Fruit fly (Drosophila melanogaster) whole organism, embryonic: Measurements from ENCODE around the gene sbr.

ENCODE experiments used
- B-H2 ChIP-seq: fragments of 200-800 bp; sonication (Bioruptor generic); optimal IDR thresholded peaks from 2 replicates; lab custom pipeline; 2018; ENCODE audit warnings: missing biosample characterization, mild to moderate bottlenecking, missing genetic modification characterization
- Bgb ChIP-seq: fragments of 200-800 bp; sonication (Bioruptor generic); IDR thresholded peaks from 2 replicates; pipeline ENCODE4 v1.3.6; 2022; ENCODE audit warnings: missing biosample characterization, missing genetic modification characterization; ENCODE audit not compliant: partially characterized antibody
- BtbVII ChIP-seq: fragments of 200-800 bp; sonication (Bioruptor generic); optimal IDR thresholded peaks from 3 replicates; lab custom pipeline; 2017; ENCODE audit warnings: missing biosample characterization, mild to moderate bottlenecking, missing genetic modification characterization
- CG10209 ChIP-seq: fragments of 200-800 bp; sonication (Bioruptor generic); optimal IDR thresholded peaks from 3 replicates; lab custom pipeline; 2017; ENCODE audit warnings: missing biosample characterization, mild to moderate bottlenecking, missing genetic modification characterization, missing genetic modification reagents
- CG10274 ChIP-seq: fragments of 200-800 bp; sonication (Bioruptor generic); optimal IDR thresholded peaks from 3 replicates; lab custom pipeline; 2017; ENCODE audit warnings: missing biosample characterization, mild to moderate bottlenecking, missing genetic modification characterization
- CG10543 ChIP-seq: fragments of 200-800 bp; sonication (Bioruptor generic); optimal IDR thresholded peaks from 3 replicates; lab custom pipeline; 2017; ENCODE audit warnings: missing biosample characterization, mild to moderate bottlenecking, missing genetic modification characterization, moderate library complexity
- CG10959 ChIP-seq: fragments of 200-800 bp; sonication (Bioruptor generic); IDR thresholded peaks from 2 replicates; pipeline ENCODE4 v1.3.6; 2022; ENCODE audit warnings: missing biosample characterization, missing genetic modification characterization
- CG10979 ChIP-seq: fragments of 200-800 bp; sonication (Bioruptor generic); optimal IDR thresholded peaks from 2 replicates; lab custom pipeline; 2018; ENCODE audit warnings: missing biosample characterization, mild to moderate bottlenecking, missing genetic modification characterization, moderate library complexity
- CG12236 ChIP-seq: fragments of 200-800 bp; sonication (Bioruptor generic); optimal IDR thresholded peaks from 2 replicates; lab custom pipeline; 2016; ENCODE audit warnings: missing biosample characterization, missing genetic modification characterization
- CG14441 ChIP-seq: fragments of 200-800 bp; sonication (Bioruptor generic); IDR thresholded peaks from 2 replicates; pipeline ENCODE4 v1.3.6; 2022; ENCODE audit warnings: missing biosample characterization, missing genetic modification characterization
- CG14710 ChIP-seq: fragments of 200-800 bp; sonication (Bioruptor generic); optimal IDR thresholded peaks from 3 replicates; lab custom pipeline; 2019; ENCODE audit warnings: missing biosample characterization, mild to moderate bottlenecking, missing genetic modification characterization, moderate library complexity
- CG17359 ChIP-seq: fragments of 200-800 bp; sonication (Bioruptor generic); optimal IDR thresholded peaks from 3 replicates; lab custom pipeline; 2018; ENCODE audit warnings: missing biosample characterization, mild to moderate bottlenecking, missing genetic modification characterization, moderate library complexity
- CG4282 ChIP-seq: fragments of 200-800 bp; sonication (Bioruptor generic); optimal IDR thresholded peaks from 2 replicates; lab custom pipeline; 2016; ENCODE audit warnings: missing biosample characterization, missing genetic modification characterization
- CG6175 ChIP-seq: fragments of 200-800 bp; sonication (Bioruptor generic); IDR thresholded peaks from 3 replicates; pipeline ENCODE4 v1.3.6; 2022; ENCODE audit warnings: missing biosample characterization, missing genetic modification characterization
- CG7839 ChIP-seq: fragments of 200-800 bp; sonication (Bioruptor generic); optimal IDR thresholded peaks from 3 replicates; lab custom pipeline; 2018; ENCODE audit warnings: missing biosample characterization, mild to moderate bottlenecking, missing genetic modification characterization, moderate library complexity
- CG7928 ChIP-seq: fragments of 200-800 bp; sonication (Bioruptor generic); optimal IDR thresholded peaks from 2 replicates; lab custom pipeline; 2017; ENCODE audit warnings: missing biosample characterization, mild to moderate bottlenecking, missing genetic modification characterization
- HLH3B ChIP-seq: fragments of 200-800 bp; sonication (Bioruptor generic); IDR thresholded peaks from 2 replicates; pipeline ENCODE4 v1.3.6; 2022; ENCODE audit warnings: missing biosample characterization, missing genetic modification characterization
- Hey ChIP-seq: fragments of 200-800 bp; sonication (Bioruptor generic); optimal IDR thresholded peaks from 3 replicates; lab custom pipeline; 2018; ENCODE audit warnings: missing biosample characterization, mild to moderate bottlenecking, missing genetic modification characterization
- MESR4 ChIP-seq: fragments of 200-800 bp; sonication (Bioruptor generic); optimal IDR thresholded peaks from 2 replicates; lab custom pipeline; 2018; ENCODE audit warnings: missing biosample characterization, mild to moderate bottlenecking, missing genetic modification characterization, moderate library complexity
- NK7.1 ChIP-seq: fragments of 200-800 bp; sonication (Bioruptor generic); optimal IDR thresholded peaks from 3 replicates; lab custom pipeline; 2016; ENCODE audit warnings: missing biosample characterization, missing genetic modification characterization
- Neu2 ChIP-seq: fragments of 200-800 bp; sonication (Bioruptor generic); optimal IDR thresholded peaks from 3 replicates; lab custom pipeline; 2016; ENCODE audit warnings: missing biosample characterization, missing genetic modification characterization, borderline replicate concordance
- Nf-YC ChIP-seq: fragments of 200-800 bp; optimal IDR thresholded peaks from 3 replicates; lab custom pipeline; 2019; ENCODE audit warnings: missing biosample characterization, mild to moderate bottlenecking, missing genetic modification characterization, moderate library complexity
- Oli ChIP-seq: fragments of 200-800 bp; sonication (Bioruptor generic); optimal IDR thresholded peaks from 2 replicates; lab custom pipeline; 2018; ENCODE audit warnings: missing biosample characterization, mild to moderate bottlenecking, missing genetic modification characterization, moderate library complexity
- Scr ChIP-seq: fragments of 200-800 bp; sonication (Bioruptor generic); IDR thresholded peaks from 2 replicates; pipeline ENCODE4 v1.3.6; 2022; ENCODE audit warnings: missing biosample characterization, missing genetic modification characterization; ENCODE audit not compliant: partially characterized antibody
- Sox100B ChIP-seq: fragments of 200-800 bp; sonication (Bioruptor generic); optimal IDR thresholded peaks from 3 replicates; lab custom pipeline; 2018; ENCODE audit warnings: missing biosample characterization, mild to moderate bottlenecking, missing genetic modification characterization
- Tbp ChIP-seq: fragments of >200 bp; optimal IDR thresholded peaks from 2 replicates; lab custom pipeline; 2018; ENCODE audit warnings: missing biosample characterization, missing genetic modification characterization
- ab ChIP-seq: fragments of 200-800 bp; sonication (Bioruptor generic); optimal IDR thresholded peaks from 2 replicates; lab custom pipeline; 2016; ENCODE audit warnings: missing biosample characterization, missing genetic modification characterization
- ara ChIP-seq: fragments of 200-800 bp; sonication (Bioruptor generic); IDR thresholded peaks from 2 replicates; pipeline ENCODE4 v1.3.6; 2022; ENCODE audit warnings: missing biosample characterization, missing genetic modification characterization
- ash1 ChIP-seq: fragments of 200-800 bp; sonication (Bioruptor generic); optimal IDR thresholded peaks from 2 replicates; lab custom pipeline; 2018; ENCODE audit warnings: missing biosample characterization, mild to moderate bottlenecking, missing genetic modification characterization
- bbx ChIP-seq: fragments of 200-800 bp; sonication (Bioruptor generic); IDR thresholded peaks from 2 replicates; pipeline ENCODE4 v1.3.6; 2022; ENCODE audit warnings: missing biosample characterization, missing genetic modification characterization; ENCODE audit not compliant: partially characterized antibody
- ci ChIP-seq: fragments of 200-800 bp; sonication (Bioruptor generic); IDR thresholded peaks from 3 replicates; pipeline ENCODE4 v1.3.6; 2022; ENCODE audit warnings: missing biosample characterization, missing genetic modification characterization
- fd96Cb ChIP-seq: fragments of 200-800 bp; sonication (Bioruptor generic); optimal IDR thresholded peaks from 2 replicates; lab custom pipeline; 2018; ENCODE audit warnings: missing biosample characterization, mild to moderate bottlenecking, missing genetic modification characterization, moderate library complexity
- gcm2 ChIP-seq: fragments of 200-800 bp; sonication (Bioruptor generic); optimal IDR thresholded peaks from 2 replicates; lab custom pipeline; 2016; ENCODE audit warnings: missing biosample characterization, missing genetic modification characterization
- gro ChIP-seq: fragments of 200-800 bp; sonication (Bioruptor generic); optimal IDR thresholded peaks from 2 replicates; lab custom pipeline; 2016; ENCODE audit warnings: missing biosample characterization, missing genetic modification characterization
- ham ChIP-seq: fragments of 200-800 bp; sonication (Bioruptor generic); IDR thresholded peaks from 2 replicates; pipeline ENCODE4 v1.3.6; 2022; ENCODE audit warnings: missing biosample characterization, missing genetic modification characterization
- kah ChIP-seq: fragments of 200-800 bp; sonication (Bioruptor generic); optimal IDR thresholded peaks from 2 replicates; lab custom pipeline; 2018; ENCODE audit warnings: missing biosample characterization, mild to moderate bottlenecking, missing genetic modification characterization
- lilli ChIP-seq: fragments of 200-800 bp; sonication (Bioruptor generic); optimal IDR thresholded peaks from 3 replicates; lab custom pipeline; 2016; ENCODE audit warnings: missing biosample characterization, missing genetic modification characterization
- lov ChIP-seq, 2 experiments: fragments of 200-800 bp in 1 of 2; fragments of >200 bp in 1 of 2; sonication (Bioruptor generic) in 1 of 2; IDR thresholded peaks in 1 of 2; optimal IDR thresholded peaks in 1 of 2; 2 replicates in 1 of 2; 3 replicates in 1 of 2; pipeline versions ENCODE4 v1.3.6 to Lab custom; 2017 to 2022; ENCODE audit warnings: missing biosample characterization in 1 of 2, missing genetic modification characterization in 1 of 2
- mirr ChIP-seq: fragments of 200-800 bp; sonication (Bioruptor generic); optimal IDR thresholded peaks from 3 replicates; lab custom pipeline; 2018; ENCODE audit warnings: missing biosample characterization, mild to moderate bottlenecking, missing genetic modification characterization
- odd ChIP-seq: fragments of 200-800 bp; sonication (Bioruptor generic); optimal IDR thresholded peaks from 2 replicates; lab custom pipeline; 2017; ENCODE audit warnings: missing biosample characterization, mild to moderate bottlenecking, missing genetic modification characterization
- rib ChIP-seq: fragments of 200-800 bp; sonication (Bioruptor generic); IDR thresholded peaks from 2 replicates; pipeline ENCODE4 v1.3.6; 2022; ENCODE audit warnings: missing biosample characterization, missing genetic modification characterization
- salm ChIP-seq: fragments of 200-800 bp; sonication (Bioruptor generic); optimal IDR thresholded peaks from 2 replicates; lab custom pipeline; 2018; ENCODE audit warnings: missing biosample characterization, mild to moderate bottlenecking, missing genetic modification characterization
- sd ChIP-seq: fragments of 200-800 bp; sonication (Bioruptor generic); optimal IDR thresholded peaks from 3 replicates; lab custom pipeline; 2018; ENCODE audit warnings: missing biosample characterization, mild to moderate bottlenecking, missing genetic modification characterization, moderate library complexity
- slou ChIP-seq: fragments of 200-800 bp; sonication (Bioruptor generic); optimal IDR thresholded peaks from 3 replicates; lab custom pipeline; 2016; ENCODE audit warnings: missing biosample characterization, missing genetic modification characterization
- sna ChIP-seq: fragments of 200-800 bp; sonication (Bioruptor generic); IDR thresholded peaks from 2 replicates; pipeline ENCODE4 v1.3.6; 2022; ENCODE audit warnings: missing biosample characterization, missing genetic modification characterization; ENCODE audit not compliant: partially characterized antibody
- trh ChIP-seq: fragments of 200-800 bp; sonication (Bioruptor generic); optimal IDR thresholded peaks from 2 replicates; lab custom pipeline; 2016; ENCODE audit warnings: missing biosample characterization, missing genetic modification characterization
- tx ChIP-seq: fragments of 200-800 bp; sonication (Bioruptor generic); optimal IDR thresholded peaks from 2 replicates; lab custom pipeline; 2016; ENCODE audit warnings: missing biosample characterization, missing genetic modification characterization
- vfl ChIP-seq: fragments of 200-800 bp; sonication (Bioruptor generic); optimal IDR thresholded peaks from 2 replicates; lab custom pipeline; 2016; ENCODE audit warnings: missing biosample characterization, missing genetic modification characterization
- vvl ChIP-seq: fragments of 200-800 bp; sonication (Bioruptor generic); IDR thresholded peaks from 2 replicates; pipeline ENCODE4 v1.3.6; 2022; ENCODE audit warnings: missing biosample characterization, missing genetic modification characterization

The sbr gene

DNA sequence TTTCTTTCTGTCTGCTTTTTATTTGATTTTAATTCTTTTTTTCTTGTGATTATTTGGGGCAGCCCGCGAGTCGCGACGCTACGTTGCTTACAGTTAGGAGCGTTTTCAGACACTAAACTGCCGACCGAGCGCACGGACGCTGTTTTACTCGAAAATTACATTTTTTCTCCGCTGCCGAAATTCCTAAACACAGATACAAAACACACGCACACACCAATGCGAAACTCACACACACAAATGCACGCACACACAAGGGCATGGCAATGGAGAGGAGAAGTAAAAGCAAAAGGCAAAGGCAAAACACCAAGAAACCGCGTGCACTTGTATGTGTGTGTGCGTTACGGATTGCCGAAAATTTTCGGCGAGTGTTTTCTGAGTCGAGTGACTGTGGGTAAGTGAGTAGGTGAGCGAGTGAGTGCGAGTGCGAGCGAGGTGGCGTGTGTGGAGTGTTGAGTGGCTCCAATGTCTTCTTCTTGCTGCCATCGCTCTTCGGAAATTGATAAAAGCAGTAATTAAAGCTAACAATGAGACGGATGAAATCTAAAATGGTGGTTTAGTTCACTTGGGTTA lies 31.3 kb downstream of the sbr start (continued):
- TF ChIP-seq MESR4 (GFP tag; lab: Kevin White, UChicago) (no peak), lov (optimal IDR thresholded peaks at IDR 0.05; lab: Kevin White, UChicago) (no peak), lov (GFP tag; IDR thresholded peaks at IDR 0.05; lab: Robert Waterston, UW) (no peak), sna (no peak), slou (GFP tag; lab: Kevin White, UChicago) (no peak), trh (GFP tag; lab: Kevin White, UChicago) (no peak), ab (GFP tag; lab: Kevin White, UChicago) (no peak), vfl (no peak), CG7928 (GFP tag; lab: Kevin White, UChicago) (no peak), Bgb (GFP tag; lab: Robert Waterston, UW) (peak; percentile 75; the same call in 1 of the 2 replicates), CG10543 (GFP tag; lab: Kevin White, UChicago) (peak; percentile 49), ara (GFP tag; lab: Robert Waterston, UW) (no peak), CG4282 (GFP tag; lab: Kevin White, UChicago) (no peak), Sox100B (GFP tag; lab: Kevin White, UChicago) (no peak), gro (GFP tag; lab: Kevin White, UChicago) (peak; percentile 46), Oli (no peak), vvl (GFP tag; lab: Robert Waterston, UW) (0 out of 2 replicates have a peak, but pooled peaks have one; percentile 21), gcm2 (GFP tag; lab: Kevin White, UChicago) (no peak), Neu2 (GFP tag; lab: Kevin White, UChicago) (no peak), tx (GFP tag; lab: Kevin White, UChicago) (no peak), ci (GFP tag; lab: Robert Waterston, UW) (0 out of 3 replicates have a peak, but pooled peaks have one; percentile 36), NK7.1 (no peak), rib (peak; percentile 69; the same call in 1 of the 2 replicates), CG10979 (tag; lab: Kevin White, UChicago) (no peak), salm (tag; lab: Kevin White, UChicago) (no peak), odd (GFP tag; lab: Kevin White, UChicago) (no peak), BtbVII (GFP tag; lab: Kevin White, UChicago) (no peak), ash1 (GFP tag; lab: Kevin White, UChicago) (peak; percentile 20), Scr (GFP tag; lab: Robert Waterston, UW) (peak; percentile 28; the same call in 1 of the 2 replicates), kah (GFP tag; lab: Kevin White, UChicago) (peak; percentile 15), HLH3B (GFP tag; lab: Robert Waterston, UW) (no peak), Hey (tag; lab: Kevin White, UChicago) (peak; percentile 13), lilli (no peak), CG6175 (GFP tag; lab: Robert Waterston, UW) (0 out of 3 replicates have a peak, but pooled peaks have one; percentile 46), CG7839 (no peak), bbx (GFP tag; lab: Robert Waterston, UW) (peak; percentile 62), ham (GFP tag; lab: Robert Waterston, UW) (no peak), mirr (GFP tag; lab: Kevin White, UChicago) (peak; percentile 67), CG14441 (GFP tag; lab: Robert Waterston, UW) (no peak), CG14710 (tag; lab: Kevin White, UChicago) (no peak), B-H2 (GFP tag; lab: Kevin White, UChicago) (no peak), CG17359 (tag; lab: Kevin White, UChicago) (no peak), Tbp (no peak), sd (peak; percentile 98), CG10959 (GFP tag; lab: Robert Waterston, UW) (no peak), fd96Cb (tag; lab: Kevin White, UChicago) (no peak), CG10274 (no peak), CG10209 (GFP tag; lab: Kevin White, UChicago) (no peak), CG12236 (GFP tag; lab: Kevin White, UChicago) (no peak), Nf-YC (peak; percentile 34)
